Worm (Caenorhabditis elegans): ENCODE measurements around the gene R08E3.3.

DNA sequence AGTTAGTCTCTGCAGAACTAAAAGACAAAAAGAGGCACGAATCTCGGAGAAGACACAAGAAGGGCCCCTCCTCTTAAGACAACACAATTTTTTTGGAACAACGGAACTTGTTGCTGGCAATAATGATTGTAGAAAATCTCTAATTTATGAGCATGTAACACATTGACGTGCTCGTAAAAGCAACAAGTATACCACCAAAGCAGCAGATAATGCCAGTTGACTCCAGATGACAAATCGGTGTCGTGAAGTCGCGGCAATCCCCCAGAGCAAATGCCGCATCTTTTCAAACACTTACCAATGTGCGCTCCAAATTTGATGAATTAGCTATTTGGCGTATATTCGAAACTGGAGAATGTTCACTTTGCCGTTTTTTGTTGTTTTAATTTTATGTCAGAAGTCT, 45.8 kb downstream of the R08E3.3 start:
- no peak for TF ChIP-seq pha-4 (tag; optimal IDR thresholded peaks at IDR 0.05)
- TF ChIP-seq hmg-1.2 (GFP tag; IDR thresholded peaks at IDR 0.05): no peak
- TF ChIP-seq sea-2 (GFP tag; IDR thresholded peaks at IDR 0.05): no peak
- TF ChIP-seq ztf-18 (tag; optimal IDR thresholded peaks at IDR 0.05): no peak
- TF ChIP-seq unc-62 (GFP tag; optimal IDR thresholded peaks at IDR 0.05): no peak
- no peak for TF ChIP-seq nhr-27 (tag; optimal IDR thresholded peaks at IDR 0.05)
- TF ChIP-seq ama-1 (optimal IDR thresholded peaks at IDR 0.05): no peak
- TF ChIP-seq ama-1 (GFP tag; optimal IDR thresholded peaks at IDR 0.05): no peak
- no peak for TF ChIP-seq sdz-38 (tag; optimal IDR thresholded peaks at IDR 0.05)
- TF ChIP-seq dpff-1 (tag; optimal IDR thresholded peaks at IDR 0.05): no peak
- TF ChIP-seq ztf-3 (GFP tag; optimal IDR thresholded peaks at IDR 0.05): no peak
- no peak for TF ChIP-seq egrh-3 (GFP tag; IDR thresholded peaks at IDR 0.05)
- no peak for TF ChIP-seq K11D2.4 (GFP tag; IDR thresholded peaks at IDR 0.05)

All from whole organism, young adult.